Fruit fly (Drosophila melanogaster) whole organism, adult: ENCODE measurements around the gene CG43175.

Experiments used
- CG12768 ChIP-seq: fragments of 200-800 bp; sonication (Bioruptor generic); optimal IDR thresholded peaks from 2 replicates; lab custom pipeline; 2017; ENCODE audit warnings: missing biosample characterization, missing genetic modification characterization, mild to moderate bottlenecking, moderate library complexity, missing genetic modification reagents
- CG33017 ChIP-seq: fragments of 200-800 bp; sonication (Bioruptor generic); optimal IDR thresholded peaks from 2 replicates; lab custom pipeline; 2018; ENCODE audit warnings: missing biosample characterization, mild to moderate bottlenecking, missing genetic modification characterization, moderate library complexity
- CG5204 ChIP-seq: fragments of 200-800 bp; sonication (Bioruptor generic); optimal IDR thresholded peaks from 2 replicates; lab custom pipeline; 2016; ENCODE audit warnings: missing biosample characterization, missing genetic modification characterization

- no peak for TF ChIP-seq CG5204 (GFP tag; lab: Kevin White, UChicago)
- TF ChIP-seq CG33017 (tag; lab: Kevin White, UChicago), result no peak
- TF ChIP-seq CG12768, result no peak
Measured at dm6 chr3R:17596236-17596635, 34.3 kb upstream of the CG43175 start, which contains the start of gene CG7606.
